Worm (Caenorhabditis elegans): ENCODE results near the gene F23H11.7.

Gene F23H11.7

ce11 chrIII:896904-897303 lies 22.3 kb downstream of the F23H11.7 start:
- no peak for TF ChIP-seq lin-13 (GFP tag; optimal IDR thresholded peaks at IDR 0.05)
- no peak for TF ChIP-seq ceh-90 (tag; optimal IDR thresholded peaks at IDR 0.05)
- no peak for TF ChIP-seq ces-1 (GFP tag; optimal IDR thresholded peaks at IDR 0.05)
- TF ChIP-seq lin-15B (tag; optimal IDR thresholded peaks at IDR 0.05), result no peak
- TF ChIP-seq pqm-1 (tag; optimal IDR thresholded peaks at IDR 0.05), result no peak
- no peak for TF ChIP-seq swsn-7 (tag; optimal IDR thresholded peaks at IDR 0.05)
- no peak for TF ChIP-seq mef-2 (tag; optimal IDR thresholded peaks at IDR 0.05)
- TF ChIP-seq sox-4 (tag; optimal IDR thresholded peaks at IDR 0.05), result no peak
- TF ChIP-seq xbp-1 (tag; optimal IDR thresholded peaks at IDR 0.05), result no peak
- no peak for TF ChIP-seq C16A3.4 (tag; optimal IDR thresholded peaks at IDR 0.05)
- TF ChIP-seq zip-4 (GFP tag; optimal IDR thresholded peaks at IDR 0.05), result no peak

- TF ChIP-seq nhr-237 (tag; optimal IDR thresholded peaks at IDR 0.05) (no peak), unc-130 (tag; optimal IDR thresholded peaks at IDR 0.05) (no peak), hlh-17 (GFP tag; optimal IDR thresholded peaks at IDR 0.05; ENCODE audit: borderline replicate concordance) (no peak), efl-1 (optimal IDR thresholded peaks at IDR 0.05) (no peak), efl-1 (GFP tag; optimal IDR thresholded peaks at IDR 0.05 in 1 of 2) (peak; percentile 10 to 71), swsn-7 (tag; optimal IDR thresholded peaks at IDR 0.05) (no peak), unc-86 (tag; optimal IDR thresholded peaks at IDR 0.05) (no peak), lin-15B (tag; optimal IDR thresholded peaks at IDR 0.05) (peak; percentile 1), dpl-1 (GFP tag; optimal IDR thresholded peaks at IDR 0.05) (peak in 2 of 3 experiments; percentile 7 to 18), aha-1 (tag; optimal IDR thresholded peaks at IDR 0.05) (no peak), nhr-19 (GFP tag; conservative IDR thresholded peaks at IDR 0.05) (no peak), unc-98 (GFP tag; IDR thresholded peaks at IDR 0.05) (no peak), unc-62 (GFP tag; optimal IDR thresholded peaks at IDR 0.05) (no peak), lin-35 (GFP tag; optimal IDR thresholded peaks at IDR 0.05) (peak in 1 of 2 experiments; percentile 43), zag-1 (tag; optimal IDR thresholded peaks at IDR 0.05) (no peak), lin-14 (GFP tag; optimal IDR thresholded peaks at IDR 0.05) (no peak), tlp-1 (tag; optimal IDR thresholded peaks at IDR 0.05) (no peak), ets-5 (GFP tag; IDR thresholded peaks at IDR 0.05) (no peak), blmp-1 (tag; optimal IDR thresholded peaks at IDR 0.05) (peak; percentile 37), isw-1 (GFP tag; IDR thresholded peaks at IDR 0.05) (no peak), elt-3 (tag; optimal IDR thresholded peaks at IDR 0.05) (no peak)
Observed at ce11 chrIII:895525-895924, 23.7 kb downstream of the F23H11.7 start, which contains the start of the genes ztf-18 and F23H11.2. Gene ztf-18, minus strand, starts transcription at chrIII:895712. Gene F23H11.2, plus strand, starts transcription at chrIII:895747.

- TF ChIP-seq ztf-11 (tag; optimal IDR thresholded peaks at IDR 0.05) (no peak), fkh-8 (tag; optimal IDR thresholded peaks at IDR 0.05) (no peak), lin-35 (GFP tag; optimal IDR thresholded peaks at IDR 0.05) (peak in 1 of 2 experiments; percentile 10), ces-1 (GFP tag; optimal IDR thresholded peaks at IDR 0.05) (no peak)
Observed at ce11 chrIII:891014-891413, 28.2 kb downstream of the F23H11.7 start, which contains the start of gene T24C4.10. Gene T24C4.10, minus strand, starts transcription at chrIII:891243.

- TF ChIP-seq mdl-1 (tag; optimal IDR thresholded peaks at IDR 0.05), result peak in 1 of 2 experiments; percentile 1
- peak; percentile 49 to 73 for TF ChIP-seq lsy-2 (tag; optimal IDR thresholded peaks at IDR 0.05)
- TF ChIP-seq egl-13 (tag; optimal IDR thresholded peaks at IDR 0.05), result peak; percentile 29
- TF ChIP-seq nhr-85 (tag), result peak; percentile 7
- TF ChIP-seq unc-98 (GFP tag; IDR thresholded peaks at IDR 0.05), result no peak
- peak; percentile 1 for TF ChIP-seq nhr-47 (tag; optimal IDR thresholded peaks at IDR 0.05)
- no peak for TF ChIP-seq snu-23 (GFP tag; optimal IDR thresholded peaks at IDR 0.05)
- TF ChIP-seq ztf-11 (tag; optimal IDR thresholded peaks at IDR 0.05), result no peak
- TF ChIP-seq dsc-1 (tag; optimal IDR thresholded peaks at IDR 0.05), result no peak
- peak; percentile 0 for TF ChIP-seq skn-1 (tag; optimal IDR thresholded peaks at IDR 0.05)
- TF ChIP-seq efl-1 (optimal IDR thresholded peaks at IDR 0.05), result peak in 1 of 2 experiments; percentile 7
- peak; percentile 16 to 28 for TF ChIP-seq efl-1 (GFP tag; optimal IDR thresholded peaks at IDR 0.05 in 1 of 2)
- peak in 1 of 3 experiments; percentile 45 for TF ChIP-seq dpl-1 (GFP tag; optimal IDR thresholded peaks at IDR 0.05)
- peak; percentile 37 for TF ChIP-seq nhr-71 (tag; optimal IDR thresholded peaks at IDR 0.05)
- TF ChIP-seq fkh-8 (tag; optimal IDR thresholded peaks at IDR 0.05), result peak; percentile 59
- TF ChIP-seq sup-37 (GFP tag; optimal IDR thresholded peaks at IDR 0.05), result no peak
Observed at ce11 chrIII:888983-889549, 30.2 kb downstream of the F23H11.7 start.
